Fruit fly (Drosophila melanogaster): Measurements from ENCODE around the gene bdl.

The bdl gene

DNA sequence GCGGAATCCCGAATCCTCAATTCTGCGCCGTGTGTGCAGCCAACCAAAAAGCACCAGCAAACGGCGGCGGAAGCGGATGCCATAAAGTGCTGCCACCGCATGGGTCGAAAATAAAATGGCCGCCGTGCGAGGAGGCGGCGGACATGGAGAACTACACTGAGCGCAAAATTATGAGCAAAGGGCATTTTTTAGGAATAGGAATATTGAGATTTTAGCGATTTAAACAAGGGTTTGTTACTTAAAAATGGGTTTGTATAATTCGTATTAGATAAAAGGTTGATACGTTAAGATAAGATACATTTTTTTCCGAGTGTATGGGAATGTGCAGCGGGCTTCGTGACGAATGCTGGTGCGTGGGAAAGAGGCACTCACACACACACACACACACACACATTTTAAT is 31.8 kb upstream of the bdl start (continued):
- TF ChIP-seq al (GFP tag; IDR thresholded peaks at IDR 0.05) (no peak), CG12219 (GFP tag; optimal IDR thresholded peaks at IDR 0.05) (peak; percentile 9), CG2889 (GFP tag; IDR thresholded peaks at IDR 0.05) (no peak), gcm (GFP tag; optimal IDR thresholded peaks at IDR 0.05) (peak; percentile 43), YL-1 (GFP tag; optimal IDR thresholded peaks at IDR 0.05) (no peak), ab (GFP tag; optimal IDR thresholded peaks at IDR 0.05) (no peak), lmd (GFP tag; IDR thresholded peaks at IDR 0.05) (peak; percentile 38), fd3F (GFP tag; optimal IDR thresholded peaks at IDR 0.05) (no peak), zen2 (GFP tag; IDR thresholded peaks at IDR 0.05; ENCODE audit: partially characterized antibody) (no peak), ranshi (GFP tag; IDR thresholded peaks at IDR 0.05) (0 out of 2 replicates have a peak, but pooled peaks have one; percentile 38), dmrt11E (tag; optimal IDR thresholded peaks at IDR 0.05) (peak; percentile 42), CG10462 (GFP tag; optimal IDR thresholded peaks at IDR 0.05) (no peak), MESR4 (GFP tag; optimal IDR thresholded peaks at IDR 0.05) (no peak), CG18764 (GFP tag; optimal IDR thresholded peaks at IDR 0.05) (no peak), tio (GFP tag; optimal IDR thresholded peaks at IDR 0.05) (no peak), Spps (tag; optimal IDR thresholded peaks at IDR 0.05) (no peak), HmgZ (tag; optimal IDR thresholded peaks at IDR 0.05) (peak; percentile 4), nerfin-1 (tag; optimal IDR thresholded peaks at IDR 0.05) (peak; percentile 0), gro (GFP tag; optimal IDR thresholded peaks at IDR 0.05) (no peak), chinmo (GFP tag; IDR thresholded peaks at IDR 0.05; ENCODE audit: partially characterized antibody) (no peak), B-H1 (GFP tag; IDR thresholded peaks at IDR 0.05) (no peak), inv (GFP tag; IDR thresholded peaks at IDR 0.05; ENCODE audit: partially characterized antibody) (no peak), CG3995 (GFP tag; optimal IDR thresholded peaks at IDR 0.05) (no peak), CG17385 (GFP tag; optimal IDR thresholded peaks at IDR 0.05) (peak; percentile 14), pzg (GFP tag; optimal IDR thresholded peaks at IDR 0.05) (no peak), pum (GFP tag; optimal IDR thresholded peaks at IDR 0.05) (no peak), CG10267 (tag; optimal IDR thresholded peaks at IDR 0.05) (no peak), sens (GFP tag) (no peak), tup (GFP tag; optimal IDR thresholded peaks at IDR 0.05) (no peak), p53 (GFP tag; optimal IDR thresholded peaks at IDR 0.05) (no peak), CG6272 (GFP tag; IDR thresholded peaks at IDR 0.05) (no peak), CG11247 (GFP tag; IDR thresholded peaks at IDR 0.05) (no peak), esg (GFP tag; conservative IDR thresholded peaks at IDR 0.05) (no peak), tna (GFP tag; IDR thresholded peaks at IDR 0.05; ENCODE audit: partially characterized antibody) (no peak), CG16815 (GFP tag; optimal IDR thresholded peaks at IDR 0.05) (no peak), B-H2 (GFP tag; optimal IDR thresholded peaks at IDR 0.05) (no peak), CG10209 (GFP tag; optimal IDR thresholded peaks at IDR 0.05) (peak; percentile 4), nerfin-2 (GFP tag; IDR thresholded peaks at IDR 0.05; ENCODE audit: partially characterized antibody) (no peak), Dfd (GFP tag; optimal IDR thresholded peaks at IDR 0.05) (no peak), CG12236 (GFP tag; optimal IDR thresholded peaks at IDR 0.05) (no peak), Opbp (GFP tag; IDR thresholded peaks at IDR 0.05; ENCODE audit: partially characterized antibody) (no peak), pho (GFP tag; optimal IDR thresholded peaks at IDR 0.05) (no peak), CG3726 (GFP tag; IDR thresholded peaks at IDR 0.05) (0 out of 3 replicates have a peak, but pooled peaks have one; percentile 46), CG8944 (GFP tag; optimal IDR thresholded peaks at IDR 0.05) (no peak), CG8290 (GFP tag; optimal IDR thresholded peaks at IDR 0.05) (no peak), CG8290 (tag; optimal IDR thresholded peaks at IDR 0.05) (peak in 1 of 2 experiments; percentile 47), hth (optimal IDR thresholded peaks at IDR 0.05) (no peak), her (GFP tag; optimal IDR thresholded peaks at IDR 0.05) (no peak), CG9437 (GFP tag; optimal IDR thresholded peaks at IDR 0.05) (no peak), sim (GFP tag; IDR thresholded peaks at IDR 0.05) (no peak), CoRest (tag; optimal IDR thresholded peaks at IDR 0.05) (peak; percentile 21), otp (GFP tag; IDR thresholded peaks at IDR 0.05) (no peak)

All from whole organism, embryonic.